Fruit fly (Drosophila melanogaster) whole organism, larva: ENCODE measurements around the gene CG10214.

Experiments
- noc ChIP-seq: fragments of 200-800 bp; sonication (Bioruptor generic); optimal IDR thresholded peaks from 3 replicates; lab custom pipeline; 2019; ENCODE audit warnings: missing biosample characterization, mild to moderate bottlenecking, missing genetic modification characterization, moderate library complexity

Gene CG10214

dm6 chr3R:23773610-23774364, 6.5 kb upstream of the CG10214 start, which contains the start of gene CG10208:
CG10208 (minus strand) TSS chr3R:23774127.
- TF ChIP-seq noc (tag; lab: Kevin White, UChicago): peak; percentile 39

- peak; percentile 90 for TF ChIP-seq noc (tag; lab: Kevin White, UChicago)
These were observed 5.5 kb upstream of the CG10214 start, which contains the start of gene tst for dm6 chr3R:23772808-23773207. tst (minus strand) TSS chr3R:23772859.

- TF ChIP-seq noc (tag; lab: Kevin White, UChicago): peak; percentile 31
These were observed 3.5 kb downstream of the CG10214 start, which contains the start of gene Lsd-1 for dm6 chr3R:23763622-23764273. Lsd-1 (plus strand) TSS chr3R:23763857.

- TF ChIP-seq noc (tag; lab: Kevin White, UChicago): no peak
These were observed 4.3 kb downstream of the CG10214 start, which contains the start of gene udt for dm6 chr3R:23763015-23763414. udt (minus strand) TSS chr3R:23763263.

- peak; percentile 7 for TF ChIP-seq noc (tag; lab: Kevin White, UChicago)
These were observed 6.9 kb downstream of the CG10214 start, which contains the start of gene SdhD for dm6 chr3R:23760219-23761018. SdhD (minus strand) TSS chr3R:23760600.

- peak; percentile 99 for TF ChIP-seq noc (tag; lab: Kevin White, UChicago)
These were observed 9.2 kb downstream of the CG10214 start, which contains the start of the genes PTPMT1 and Hrd3 for dm6 chr3R:23757912-23758607. PTPMT1 (plus strand) TSS chr3R:23758339. Hrd3 (minus strand) TSS chr3R:23758557.

dm6 chr3R:23752728-23753127, 14.6 kb downstream of the CG10214 start, which contains the start of the genes RanBP3 and Rpt5:
RanBP3 (minus strand) TSS chr3R:23752834.
Rpt5 (plus strand) TSS chr3R:23752876.
- TF ChIP-seq noc (tag; lab: Kevin White, UChicago): peak; percentile 64

dm6 chr3R:23747446-23747845, 19.8 kb downstream of the CG10214 start:
- no peak for TF ChIP-seq noc (tag; lab: Kevin White, UChicago)

- TF ChIP-seq noc (tag; lab: Kevin White, UChicago): no peak
These were observed 26.3 kb downstream of the CG10214 start for dm6 chr3R:23740968-23741367.

- TF ChIP-seq noc (tag; lab: Kevin White, UChicago): no peak
These were observed 29.4 kb downstream of the CG10214 start for dm6 chr3R:23737676-23738574.

- TF ChIP-seq noc (tag; lab: Kevin White, UChicago): no peak
These were observed 30.9 kb downstream of the CG10214 start for dm6 chr3R:23736365-23736764.

- no peak for TF ChIP-seq noc (tag; lab: Kevin White, UChicago)
These were observed 31.6 kb downstream of the CG10214 start for dm6 chr3R:23735648-23736047.

dm6 chr3R:23734573-23735404, 32.5 kb downstream of the CG10214 start:
- no peak for TF ChIP-seq noc (tag; lab: Kevin White, UChicago)
